Worm (Caenorhabditis elegans) whole organism, late embryonic: ENCODE results near the gene irld-24.
A peak's percentile ranks its signal among the peaks of the same experiment; 100 is the strongest.

ENCODE experiments used
- F13H6.1 ChIP-seq: sonication (generic microtip); optimal IDR thresholded peaks from 2 replicates; lab custom pipeline; 2016; ENCODE audit warnings: missing genetic modification characterization, missing compliant biosample characterization
- K02D7.2 ChIP-seq: sonication (generic microtip); optimal IDR thresholded peaks from 2 replicates; lab custom pipeline; 2017; ENCODE audit warnings: mild to moderate bottlenecking, missing genetic modification characterization, missing compliant biosample characterization
- K09A11.1 ChIP-seq: sonication (generic microtip); optimal IDR thresholded peaks from 2 replicates; lab custom pipeline; 2017; ENCODE audit warnings: antibody characterized with exemption, mild to moderate bottlenecking, missing genetic modification characterization, missing compliant biosample characterization; ENCODE audit not compliant: insufficient read depth
- Y22D7AL.16 ChIP-seq: sonication (generic microtip); optimal IDR thresholded peaks from 2 replicates; lab custom pipeline; 2016; ENCODE audit warnings: missing genetic modification characterization, missing compliant biosample characterization
- ceh-14 ChIP-seq: sonication (generic microtip); optimal IDR thresholded peaks from 2 replicates; lab custom pipeline; 2016; ENCODE audit warnings: missing genotype, missing genetic modification characterization, missing compliant biosample characterization
- ceh-18 ChIP-seq: sonication (generic microtip); optimal IDR thresholded peaks from 2 replicates; lab custom pipeline; 2016; ENCODE audit warnings: missing genetic modification characterization, missing compliant biosample characterization
- ceh-2 ChIP-seq: sonication (generic microtip); optimal IDR thresholded peaks from 2 replicates; lab custom pipeline; 2016; ENCODE audit warnings: missing genotype, missing genetic modification characterization, missing compliant biosample characterization
- ceh-31 ChIP-seq: sonication (generic microtip); optimal IDR thresholded peaks from 2 replicates; lab custom pipeline; 2016; ENCODE audit warnings: missing genetic modification characterization, missing compliant biosample characterization
- ceh-34 ChIP-seq: sonication (generic microtip); optimal IDR thresholded peaks from 2 replicates; lab custom pipeline; 2016; ENCODE audit warnings: mild to moderate bottlenecking, missing genetic modification characterization, missing compliant biosample characterization
- ceh-45 ChIP-seq: fragments of 200-800 bp; sonication (Bioruptor generic); IDR thresholded peaks from 2 replicates; pipeline ENCODE4 v1.3.6; 2022; ENCODE audit warnings: missing genetic modification reagents, missing genetic modification characterization, missing compliant biosample characterization
- dmd-4 ChIP-seq: sonication (generic microtip); optimal IDR thresholded peaks from 2 replicates; lab custom pipeline; 2016; ENCODE audit warnings: borderline replicate concordance, missing genetic modification characterization, missing compliant biosample characterization
- dve-1 ChIP-seq: sonication (generic microtip); optimal IDR thresholded peaks from 2 replicates; lab custom pipeline; 2017; ENCODE audit warnings: antibody characterized with exemption, mild to moderate bottlenecking, missing genetic modification characterization, missing compliant biosample characterization
- elt-2 ChIP-seq: sonication (generic microtip); optimal IDR thresholded peaks from 2 replicates; lab custom pipeline; 2016; ENCODE audit warnings: missing genetic modification reagents, missing genetic modification characterization, missing compliant biosample characterization
- elt-4 ChIP-seq: sonication (generic microtip); optimal IDR thresholded peaks from 2 replicates; lab custom pipeline; 2016; ENCODE audit warnings: missing genetic modification characterization, missing compliant biosample characterization
- ets-4 ChIP-seq: sonication (generic microtip); optimal IDR thresholded peaks from 2 replicates; lab custom pipeline; 2016; ENCODE audit warnings: missing genetic modification characterization, missing compliant biosample characterization
- fkh-10 ChIP-seq: fragments of 150-350 bp; optimal IDR thresholded peaks from 2 replicates; lab custom pipeline; 2014; ENCODE audit warnings: missing biosample characterization, missing genetic modification reagents, missing genetic modification characterization
- fkh-6 ChIP-seq: sonication (generic microtip); optimal IDR thresholded peaks from 2 replicates; lab custom pipeline; 2016; ENCODE audit warnings: missing genetic modification characterization, missing compliant biosample characterization
- hlh-15 ChIP-seq: sonication (generic microtip); optimal IDR thresholded peaks from 2 replicates; lab custom pipeline; 2016; ENCODE audit warnings: missing genetic modification characterization, missing compliant biosample characterization
- hlh-30 ChIP-seq: sonication (generic microtip); optimal IDR thresholded peaks from 2 replicates; lab custom pipeline; 2017; ENCODE audit warnings: antibody characterized with exemption, missing genetic modification characterization, missing compliant biosample characterization; ENCODE audit not compliant: insufficient read depth
- hlh-6 ChIP-seq: sonication (generic microtip); optimal IDR thresholded peaks from 2 replicates; lab custom pipeline; 2016; ENCODE audit warnings: missing genotype, missing genetic modification characterization, missing compliant biosample characterization
- hlh-8 ChIP-seq: sonication (generic microtip); optimal IDR thresholded peaks from 2 replicates; lab custom pipeline; 2016; ENCODE audit warnings: missing genotype, missing genetic modification characterization, missing compliant biosample characterization
- lim-6 ChIP-seq: sonication (generic microtip); optimal IDR thresholded peaks from 2 replicates; lab custom pipeline; 2016; ENCODE audit warnings: missing genetic modification characterization, missing compliant biosample characterization
- madf-2 ChIP-seq: sonication (generic microtip); optimal IDR thresholded peaks from 2 replicates; lab custom pipeline; 2017; ENCODE audit warnings: missing genetic modification characterization, missing compliant biosample characterization
- mec-3 ChIP-seq: sonication (generic microtip); optimal IDR thresholded peaks from 2 replicates; lab custom pipeline; 2016; ENCODE audit warnings: borderline replicate concordance, missing genetic modification characterization, missing compliant biosample characterization
- nfya-1 ChIP-seq: sonication (generic microtip); optimal IDR thresholded peaks from 2 replicates; lab custom pipeline; 2017; ENCODE audit warnings: missing genetic modification characterization, mild to moderate bottlenecking, missing compliant biosample characterization, antibody characterized with exemption, moderate library complexity
- odd-2 ChIP-seq: sonication (generic microtip); optimal IDR thresholded peaks from 2 replicates; lab custom pipeline; 2017; ENCODE audit warnings: antibody characterized with exemption, mild to moderate bottlenecking, missing genetic modification characterization, missing compliant biosample characterization
- pax-1 ChIP-seq: fragments of 150-350 bp; optimal IDR thresholded peaks from 2 replicates; lab custom pipeline; 2014; ENCODE audit warnings: missing biosample characterization, missing genetic modification characterization
- pqm-1 ChIP-seq: sonication (generic microtip); optimal IDR thresholded peaks from 2 replicates; lab custom pipeline; 2016; ENCODE audit warnings: missing genetic modification characterization, missing compliant biosample characterization
- pros-1 ChIP-seq: fragments of 150-350 bp; optimal IDR thresholded peaks from 2 replicates; lab custom pipeline; 2014; ENCODE audit warnings: missing biosample characterization, missing genetic modification reagents, missing genetic modification characterization
- ref-2 ChIP-seq: sonication (generic microtip); optimal IDR thresholded peaks from 2 replicates; lab custom pipeline; 2016; ENCODE audit warnings: missing genetic modification characterization, missing compliant biosample characterization
- sdc-2 ChIP-seq: sonication (generic microtip); optimal IDR thresholded peaks from 2 replicates; lab custom pipeline; 2016; ENCODE audit warnings: missing genotype, missing genetic modification characterization, missing compliant biosample characterization
- tbx-2 ChIP-seq: sonication (generic microtip); optimal IDR thresholded peaks from 2 replicates; lab custom pipeline; 2016; ENCODE audit warnings: missing genetic modification characterization, missing compliant biosample characterization
- ttx-3 ChIP-seq: sonication (generic microtip); optimal IDR thresholded peaks from 2 replicates; lab custom pipeline; 2016; ENCODE audit warnings: missing genetic modification reagents, missing genetic modification characterization, missing compliant biosample characterization
- unc-42 ChIP-seq: sonication (generic microtip); optimal IDR thresholded peaks from 2 replicates; lab custom pipeline; 2016; ENCODE audit warnings: missing genotype, missing genetic modification characterization, missing compliant biosample characterization
- unc-55 ChIP-seq: sonication (generic microtip); optimal IDR thresholded peaks from 2 replicates; lab custom pipeline; 2017; ENCODE audit warnings: missing biosample characterization, missing genetic modification reagents, missing genetic modification characterization
- unc-86 ChIP-seq: sonication (generic microtip); optimal IDR thresholded peaks from 2 replicates; lab custom pipeline; 2016; ENCODE audit warnings: missing genetic modification characterization, missing compliant biosample characterization
- zip-5 ChIP-seq: sonication (generic microtip); optimal IDR thresholded peaks from 2 replicates; lab custom pipeline; 2016; ENCODE audit warnings: missing genetic modification characterization, missing compliant biosample characterization

irld-24 gene

DNA sequence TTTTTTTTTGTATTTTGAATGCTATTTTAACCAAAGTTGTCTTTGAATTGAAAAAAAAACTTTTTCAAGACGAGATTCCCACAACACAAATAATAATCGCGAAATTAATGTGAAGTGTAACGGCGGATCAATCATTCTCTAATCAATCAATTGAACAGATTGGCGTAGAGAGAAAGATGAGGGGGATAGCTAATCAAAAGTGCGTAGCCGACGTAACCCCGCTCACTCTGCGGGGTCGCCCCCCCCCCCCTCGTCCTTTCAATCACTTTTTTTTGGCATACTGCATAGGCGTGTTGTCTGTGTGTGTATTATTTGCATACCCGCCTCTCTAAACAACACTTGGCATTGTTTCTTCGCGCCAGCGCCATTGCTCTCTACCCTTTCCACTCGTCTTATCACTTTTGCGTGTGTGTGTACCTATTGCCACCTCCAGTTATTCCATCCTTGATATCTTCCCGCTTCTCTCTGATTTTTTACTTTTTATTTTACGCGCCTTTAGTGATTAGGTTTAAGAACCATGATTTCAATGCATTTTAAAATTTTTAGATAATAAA, 38.1 kb downstream of the irld-24 start:
- TF ChIP-seq unc-55 (GFP tag; lab: Kevin White, UChicago) (peak; percentile 81), Y22D7AL.16 (no peak), ceh-34 (tag; lab: Kevin White, UChicago) (peak; percentile 4), ttx-3 (tag; lab: Kevin White, UChicago) (no peak)

DNA sequence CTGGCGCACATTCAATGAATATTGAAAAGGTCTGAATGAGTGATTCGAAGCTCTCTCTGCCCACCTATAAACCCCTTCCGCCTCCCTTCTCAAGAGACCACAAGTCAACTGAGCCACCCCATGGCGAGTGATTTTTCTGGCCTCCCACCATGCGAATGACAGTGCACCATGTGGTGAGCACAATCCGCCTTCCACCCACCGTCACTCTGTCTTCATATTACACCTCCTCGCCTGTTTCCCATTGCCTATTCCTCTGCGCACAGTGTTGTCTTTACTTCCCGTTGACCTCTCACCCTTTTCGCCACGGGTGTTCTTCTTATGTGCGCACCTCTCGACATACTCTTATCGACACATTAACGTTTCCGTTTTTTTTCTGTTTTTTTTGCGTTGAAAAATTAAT, 40.5 kb downstream of the irld-24 start:
- no peak for TF ChIP-seq ceh-45 (GFP tag; lab: Robert Waterston, UW)
- TF ChIP-seq unc-86 = no peak
- peak; percentile 30 for TF ChIP-seq fkh-6
- peak; percentile 78 for TF ChIP-seq ref-2 (tag; lab: Kevin White, UChicago)
- no peak for TF ChIP-seq madf-2 (tag; lab: Kevin White, UChicago)
- peak; percentile 55 for TF ChIP-seq hlh-30 (tag; lab: Kevin White, UChicago)
- peak; percentile 13 for TF ChIP-seq ceh-31 (tag; lab: Kevin White, UChicago)
- TF ChIP-seq ceh-2 = peak; percentile 6
- TF ChIP-seq unc-55 (GFP tag; lab: Kevin White, UChicago) = peak; percentile 30
- TF ChIP-seq tbx-2 (tag; lab: Kevin White, UChicago) = peak; percentile 14
- TF ChIP-seq hlh-6 (tag; lab: Kevin White, UChicago) = peak; percentile 54
- TF ChIP-seq hlh-8 = peak; percentile 29
- no peak for TF ChIP-seq pros-1 (tag; lab: Kevin White, UChicago)
- TF ChIP-seq unc-42 = no peak
- peak; percentile 75 for TF ChIP-seq sdc-2 (tag; lab: Kevin White, UChicago)
- TF ChIP-seq elt-4 = no peak
- no peak for TF ChIP-seq mec-3 (tag; lab: Kevin White, UChicago)
- TF ChIP-seq ceh-34 (tag; lab: Kevin White, UChicago) = peak; percentile 23
- no peak for TF ChIP-seq dmd-4 (tag; lab: Kevin White, UChicago)

DNA sequence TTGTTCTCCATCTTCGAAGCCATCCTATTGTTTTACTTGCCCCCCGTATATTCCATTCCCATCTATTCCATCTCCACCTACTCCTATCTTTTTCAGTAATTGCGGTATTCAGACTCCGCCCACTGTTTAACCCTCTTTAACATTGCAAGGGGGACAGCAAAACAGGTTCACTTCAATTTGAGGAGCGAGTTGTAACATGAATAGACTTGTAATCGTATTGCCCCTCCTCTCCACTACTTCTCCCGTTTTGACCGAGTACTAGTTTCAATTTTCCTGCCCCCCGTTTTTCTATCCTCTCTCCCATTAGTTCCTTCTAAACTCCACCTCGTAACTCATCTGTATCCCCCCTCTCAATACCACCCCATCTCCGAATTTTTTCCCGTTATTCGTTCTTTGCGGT, 42.1 kb downstream of the irld-24 start:
- TF ChIP-seq ceh-14 (tag; lab: Kevin White, UChicago) = peak; percentile 60
- TF ChIP-seq unc-42 = peak; percentile 66
- TF ChIP-seq tbx-2 (tag; lab: Kevin White, UChicago) = peak; percentile 23
- TF ChIP-seq K02D7.2 (tag; lab: Kevin White, UChicago) = no peak

DNA sequence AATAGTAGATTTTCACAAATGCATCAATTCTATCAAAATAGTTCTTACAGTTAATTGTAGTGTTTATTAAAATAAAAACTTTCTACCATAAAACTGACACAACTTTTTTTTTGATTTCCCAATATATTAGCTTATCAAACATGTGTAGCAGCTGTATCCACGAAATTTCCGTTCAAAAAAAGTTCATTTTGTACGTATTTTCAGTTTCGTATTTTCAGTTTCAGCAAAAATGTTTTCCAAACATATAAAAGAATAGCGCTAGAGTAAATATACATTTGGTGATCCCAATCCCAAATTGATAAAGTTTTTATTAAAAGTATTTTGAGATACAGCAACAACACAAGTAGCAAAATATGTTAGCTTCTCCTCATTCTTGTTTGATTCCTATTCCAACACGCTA, 43.0 kb downstream of the irld-24 start:
- no peak for TF ChIP-seq hlh-15 (tag; lab: Kevin White, UChicago)
- TF ChIP-seq odd-2 = no peak
- TF ChIP-seq elt-2 (tag; lab: Kevin White, UChicago) = no peak
- no peak for TF ChIP-seq F13H6.1 (tag; lab: Kevin White, UChicago)
- TF ChIP-seq lim-6 (tag; lab: Kevin White, UChicago) = no peak
- no peak for TF ChIP-seq ceh-14 (tag; lab: Kevin White, UChicago)
- TF ChIP-seq dve-1 (tag; lab: Kevin White, UChicago) = no peak
- no peak for TF ChIP-seq nfya-1 (tag; lab: Kevin White, UChicago)
- no peak for TF ChIP-seq pax-1 (tag; lab: Kevin White, UChicago)
- TF ChIP-seq ceh-18 (tag; lab: Kevin White, UChicago) = no peak
- no peak for TF ChIP-seq ets-4 (tag; lab: Kevin White, UChicago)
- no peak for TF ChIP-seq fkh-10 (GFP tag; lab: Kevin White, UChicago)
- no peak for TF ChIP-seq mec-3 (tag; lab: Kevin White, UChicago)
- TF ChIP-seq hlh-30 (tag; lab: Kevin White, UChicago) = no peak
- TF ChIP-seq pros-1 (tag; lab: Kevin White, UChicago) = no peak
- TF ChIP-seq pqm-1 (tag; lab: Kevin White, UChicago) = no peak
- no peak for TF ChIP-seq madf-2 (tag; lab: Kevin White, UChicago)
- no peak for TF ChIP-seq elt-4
- no peak for TF ChIP-seq K09A11.1 (tag; lab: Kevin White, UChicago)
- no peak for TF ChIP-seq zip-5 (tag; lab: Kevin White, UChicago)
